Worm (Caenorhabditis elegans) whole organism, midembryonic: ENCODE data around the gene C45G9.2.
A peak's percentile ranks its signal among the peaks of the same experiment; 100 is the strongest.

Experiments
- T22C8.4 ChIP-seq: fragments of 200-800 bp; sonication (Bioruptor generic); IDR thresholded peaks from 2 replicates; pipeline ENCODE4 v1.3.6; 2022; ENCODE audit warnings: missing genetic modification characterization, missing compliant biosample characterization
- cog-1 ChIP-seq: sonication (generic microtip); optimal IDR thresholded peaks from 2 replicates; lab custom pipeline; 2016; ENCODE audit warnings: missing genetic modification characterization, missing compliant biosample characterization
- flt-1 ChIP-seq: fragments of 200-800 bp; sonication (Bioruptor generic); IDR thresholded peaks from 2 replicates; pipeline ENCODE4 v1.3.6; 2022; ENCODE audit warnings: missing genetic modification characterization, missing compliant biosample characterization
- klf-2 ChIP-seq: fragments of 200-800 bp; sonication (Bioruptor generic); conservative IDR thresholded peaks from 2 replicates; pipeline ENCODE4 v1.3.6; 2022; ENCODE audit warnings: missing genetic modification reagents, missing genetic modification characterization, missing compliant biosample characterization
- med-1 ChIP-seq: sonication (generic microtip); optimal IDR thresholded peaks from 2 replicates; lab custom pipeline; 2017; ENCODE audit warnings: missing genetic modification characterization, mild to moderate bottlenecking, missing compliant biosample characterization, antibody characterized with exemption, missing genetic modification reagents; ENCODE audit not compliant: insufficient read depth
- ref-1 ChIP-seq: fragments of 200-800 bp; sonication (Bioruptor generic); conservative IDR thresholded peaks from 2 replicates; pipeline ENCODE4 v1.3.6; 2022; ENCODE audit warnings: missing genetic modification reagents, missing genetic modification characterization, missing compliant biosample characterization
- tab-1 ChIP-seq: fragments of 200-800 bp; sonication (Bioruptor generic); IDR thresholded peaks from 2 replicates; pipeline ENCODE4 v1.3.6; 2022; ENCODE audit warnings: missing genetic modification characterization, missing compliant biosample characterization
- ztf-23 ChIP-seq: fragments of 200-800 bp; sonication (Bioruptor generic); IDR thresholded peaks from 2 replicates; pipeline ENCODE4 v1.3.6; 2022; ENCODE audit warnings: missing genetic modification reagents, missing genetic modification characterization, missing compliant biosample characterization
- ztf-29 ChIP-seq: fragments of 200-800 bp; sonication (Bioruptor generic); IDR thresholded peaks from 2 replicates; pipeline ENCODE4 v1.3.6; 2022; ENCODE audit warnings: missing genetic modification reagents, missing genetic modification characterization, missing compliant biosample characterization

The C45G9.2 gene

ce11 chrIII:5106893-5107471 is 38.1 kb downstream of the C45G9.2 start, which contains the start of gene dpy-17:
Gene dpy-17 (plus strand): TSS chrIII:5107330.
- TF ChIP-seq klf-2 (GFP tag; lab: Robert Waterston, UW), result no peak
- no peak for TF ChIP-seq ztf-23 (GFP tag; lab: Robert Waterston, UW)
- TF ChIP-seq med-1 (GFP tag; lab: Kevin White, UChicago), result no peak
- no peak for TF ChIP-seq ztf-29
- TF ChIP-seq flt-1 (GFP tag; lab: Robert Waterston, UW), result no peak
- no peak for TF ChIP-seq cog-1
- no peak for TF ChIP-seq tab-1 (GFP tag; lab: Robert Waterston, UW)

- TF ChIP-seq T22C8.4 (GFP tag; lab: Robert Waterston, UW) (no peak), klf-2 (GFP tag; lab: Robert Waterston, UW) (0 out of 2 replicates have a peak, but pooled peaks have one; percentile 14)
These were observed 39.1 kb downstream of the C45G9.2 start for ce11 chrIII:5107959-5108358.

- TF ChIP-seq ztf-23 (GFP tag; lab: Robert Waterston, UW), result peak; percentile 57; the same call in 1 of the 2 replicates
- TF ChIP-seq klf-2 (GFP tag; lab: Robert Waterston, UW), result no peak
These were observed 39.9 kb downstream of the C45G9.2 start for ce11 chrIII:5108746-5109145.

DNA sequence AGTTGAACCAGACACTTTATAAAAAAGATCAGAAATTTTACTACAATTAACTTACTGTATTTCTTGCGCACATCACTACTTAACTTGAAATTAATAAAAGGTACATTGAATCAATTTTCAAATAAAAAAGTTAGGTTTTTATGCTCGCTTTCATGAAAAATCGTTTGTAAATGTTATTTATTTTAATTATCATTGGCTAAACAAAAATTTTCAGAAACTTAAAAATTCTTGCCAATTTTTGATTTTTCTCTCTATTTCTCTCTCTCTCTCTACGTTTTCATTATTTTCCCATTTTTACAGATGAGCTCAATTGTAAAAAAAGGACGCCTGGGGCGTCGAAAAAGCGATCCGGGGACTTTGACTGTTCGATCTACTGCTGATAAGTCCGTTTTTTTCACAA is 40.5 kb downstream of the C45G9.2 start, which contains the start of gene sax-2:
Gene sax-2, plus strand, starts transcription at position 301 of the 400 bp plus-strand sequence.
- TF ChIP-seq ztf-29 (no peak), T22C8.4 (GFP tag; lab: Robert Waterston, UW) (no peak), cog-1 (no peak), ref-1 (GFP tag; lab: Robert Waterston, UW) (no peak), tab-1 (GFP tag; lab: Robert Waterston, UW) (no peak), klf-2 (GFP tag; lab: Robert Waterston, UW) (no peak), flt-1 (GFP tag; lab: Robert Waterston, UW) (no peak), med-1 (GFP tag; lab: Kevin White, UChicago) (no peak), ztf-23 (GFP tag; lab: Robert Waterston, UW) (no peak)

DNA sequence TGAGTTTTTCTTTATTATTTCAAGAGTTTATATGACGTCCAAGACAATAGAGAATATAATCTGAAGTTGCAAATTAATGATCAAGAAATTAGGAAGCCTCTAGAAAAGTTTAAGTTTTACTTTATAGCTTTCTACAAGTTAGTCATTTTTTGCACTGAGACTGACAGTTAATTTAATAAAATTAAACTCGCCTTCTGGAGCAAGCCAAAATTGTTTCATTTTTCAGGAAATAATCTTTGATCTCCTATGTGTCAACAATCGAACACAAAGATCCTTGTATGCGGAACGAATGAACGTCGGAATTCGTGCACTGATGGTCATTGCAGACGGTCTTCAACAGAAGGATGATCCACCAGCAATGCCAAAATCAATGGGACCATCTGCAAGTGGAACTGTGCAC is 43.5 kb downstream of the C45G9.2 start:
- no peak for TF ChIP-seq flt-1 (GFP tag; lab: Robert Waterston, UW)
- no peak for TF ChIP-seq klf-2 (GFP tag; lab: Robert Waterston, UW)
- TF ChIP-seq tab-1 (GFP tag; lab: Robert Waterston, UW), result no peak
- no peak for TF ChIP-seq ztf-23 (GFP tag; lab: Robert Waterston, UW)
- TF ChIP-seq T22C8.4 (GFP tag; lab: Robert Waterston, UW), result no peak

- no peak for TF ChIP-seq med-1 (GFP tag; lab: Kevin White, UChicago)
- TF ChIP-seq tab-1 (GFP tag; lab: Robert Waterston, UW), result no peak
- TF ChIP-seq flt-1 (GFP tag; lab: Robert Waterston, UW), result no peak
- TF ChIP-seq ztf-29, result no peak
- no peak for TF ChIP-seq klf-2 (GFP tag; lab: Robert Waterston, UW)
- TF ChIP-seq ztf-23 (GFP tag; lab: Robert Waterston, UW), result no peak
- no peak for TF ChIP-seq T22C8.4 (GFP tag; lab: Robert Waterston, UW)
- TF ChIP-seq ref-1 (GFP tag; lab: Robert Waterston, UW), result no peak
- TF ChIP-seq cog-1, result no peak
These were observed 44.1 kb downstream of the C45G9.2 start for ce11 chrIII:5112998-5113397.

- TF ChIP-seq flt-1 (GFP tag; lab: Robert Waterston, UW) (no peak), ref-1 (GFP tag; lab: Robert Waterston, UW) (no peak), med-1 (GFP tag; lab: Kevin White, UChicago) (no peak), ztf-23 (GFP tag; lab: Robert Waterston, UW) (no peak), tab-1 (GFP tag; lab: Robert Waterston, UW) (no peak), T22C8.4 (GFP tag; lab: Robert Waterston, UW) (no peak), ztf-29 (no peak), klf-2 (GFP tag; lab: Robert Waterston, UW) (no peak), cog-1 (no peak)
These were observed 50.2 kb downstream of the C45G9.2 start for ce11 chrIII:5119063-5119462.
